Fruit fly (Drosophila melanogaster) whole organism, wandering third instar larva: ENCODE measurements around the gene arx.

Source experiments
- Abd-B ChIP-seq: fragments of >200 bp; optimal IDR thresholded peaks from 2 replicates; lab custom pipeline; 2017; ENCODE audit warnings: missing biosample characterization, missing genetic modification characterization
- CG32264 ChIP-seq: fragments of 200-800 bp; sonication (Bioruptor generic); optimal IDR thresholded peaks from 2 replicates; lab custom pipeline; 2016; ENCODE audit warnings: missing biosample characterization, missing genetic modification characterization
- CG9705 ChIP-seq: fragments of 200-800 bp; sonication (Bioruptor generic); optimal IDR thresholded peaks from 2 replicates; lab custom pipeline; 2018; ENCODE audit warnings: missing biosample characterization, mild to moderate bottlenecking, missing genetic modification characterization
- CrebA ChIP-seq: fragments of 200-800 bp; sonication (Bioruptor generic); optimal IDR thresholded peaks from 2 replicates; lab custom pipeline; 2016; ENCODE audit warnings: missing biosample characterization, mild to moderate bottlenecking, missing genetic modification characterization, borderline replicate concordance
- Dfd ChIP-seq: fragments of >200 bp; optimal IDR thresholded peaks from 2 replicates; lab custom pipeline; 2017; ENCODE audit warnings: missing biosample characterization, missing genetic modification characterization
- Dif ChIP-seq: fragments of 200-275, 200-300 bp; sonication (Bioruptor generic); optimal IDR thresholded peaks from 2 replicates; lab custom pipeline; 2018; ENCODE audit warnings: missing biosample characterization, missing genetic modification characterization; ENCODE audit not compliant: partially characterized antibody
- GATAd ChIP-seq: sonication (Bioruptor generic); optimal IDR thresholded peaks from 2 replicates; lab custom pipeline; 2016; ENCODE audit warnings: missing biosample characterization, missing genetic modification characterization
- Hnf4 ChIP-seq: fragments of 200-800 bp; sonication (Bioruptor generic); optimal IDR thresholded peaks from 2 replicates; lab custom pipeline; 2016; ENCODE audit warnings: missing biosample characterization, mild to moderate bottlenecking, missing genetic modification characterization
- Hr83 ChIP-seq: fragments of 200-300 bp; sonication (Bioruptor generic); optimal IDR thresholded peaks from 2 replicates; lab custom pipeline; 2016; ENCODE audit warnings: missing biosample characterization, mild to moderate bottlenecking, missing genetic modification characterization, moderate library complexity; ENCODE audit not compliant: poor library complexity, severe bottlenecking
- Jra ChIP-seq: sonication (Bioruptor generic); optimal IDR thresholded peaks from 2 replicates; lab custom pipeline; 2016; ENCODE audit warnings: missing biosample characterization, missing genetic modification characterization
- Mio ChIP-seq: sonication (Bioruptor generic); optimal IDR thresholded peaks from 2 replicates; lab custom pipeline; 2016; ENCODE audit warnings: missing biosample characterization, missing genetic modification characterization
- Myc ChIP-seq: fragments of >200 bp; optimal IDR thresholded peaks from 2 replicates; lab custom pipeline; 2017
- N ChIP-seq: fragments of >200 bp; optimal IDR thresholded peaks from 2 replicates; lab custom pipeline; 2018; ENCODE audit warnings: missing biosample characterization, missing external identifiers, missing genetic modification characterization
- OdsH ChIP-seq: fragments of 200-800 bp; sonication (Bioruptor generic); optimal IDR thresholded peaks from 2 replicates; lab custom pipeline; 2016; ENCODE audit warnings: missing biosample characterization, mild to moderate bottlenecking, missing genetic modification characterization
- Rel ChIP-seq, 2 experiments: fragments of 200-800 bp; sonication (Bioruptor generic) in 1 of 2; optimal IDR thresholded peaks; 2 replicates in 1 of 2; 3 replicates in 1 of 2; lab custom pipeline; 2016 to 2019; ENCODE audit warnings: mild to moderate bottlenecking in 2 of 2, missing biosample characterization in 2 of 2, missing genetic modification characterization in 2 of 2, moderate library complexity in 1 of 2
- Sp1 ChIP-seq: fragments of 200-800 bp; sonication (Bioruptor generic); optimal IDR thresholded peaks from 3 replicates; lab custom pipeline; 2019; ENCODE audit warnings: missing biosample characterization, mild to moderate bottlenecking, missing genetic modification characterization, moderate library complexity
- Vsx2 ChIP-seq: fragments of 200-300, 225-300 bp; sonication (Bioruptor generic); optimal IDR thresholded peaks from 2 replicates; lab custom pipeline; 2018; ENCODE audit warnings: missing biosample characterization, missing genetic modification characterization; ENCODE audit not compliant: partially characterized antibody
- br ChIP-seq: fragments of 200-800 bp; sonication (Bioruptor generic); optimal IDR thresholded peaks from 2 replicates; lab custom pipeline; 2016; ENCODE audit warnings: missing biosample characterization, missing genetic modification characterization
- brk ChIP-seq: fragments of 200-800 bp; sonication (Bioruptor generic); optimal IDR thresholded peaks from 2 replicates; lab custom pipeline; 2016; ENCODE audit warnings: missing biosample characterization, mild to moderate bottlenecking, missing genetic modification characterization
- dl ChIP-seq, 2 experiments: fragments of 175-275, 200-275 bp in 1 of 2; fragments of 200-275 bp in 1 of 2; sonication (Bioruptor generic); optimal IDR thresholded peaks; lab custom pipeline; 2018; ENCODE audit warnings: mild to moderate bottlenecking in 2 of 2, missing biosample characterization in 2 of 2, missing genetic modification characterization in 2 of 2, moderate library complexity in 2 of 2; ENCODE audit not compliant: partially characterized antibody in 2 of 2, insufficient read depth in 1 of 2
- dsf ChIP-seq: sonication (Bioruptor generic); optimal IDR thresholded peaks from 2 replicates; lab custom pipeline; 2016; ENCODE audit warnings: missing biosample characterization, missing genetic modification characterization, borderline replicate concordance
- ey ChIP-seq: fragments of 200-800 bp; sonication (Bioruptor generic); optimal IDR thresholded peaks from 2 replicates; lab custom pipeline; 2016; ENCODE audit warnings: missing biosample characterization, missing genetic modification characterization
- foxo ChIP-seq, 2 experiments: fragments of 200-800 bp; sonication (Bioruptor generic); optimal IDR thresholded peaks; 2 replicates in 1 of 2; 3 replicates in 1 of 2; lab custom pipeline; 2016 to 2017; ENCODE audit warnings: missing biosample characterization in 2 of 2, missing genetic modification characterization in 2 of 2
- fru ChIP-seq: fragments of 200-800 bp; sonication (Bioruptor generic); optimal IDR thresholded peaks from 3 replicates; lab custom pipeline; 2016; ENCODE audit warnings: missing biosample characterization, mild to moderate bottlenecking, missing genetic modification characterization
- h ChIP-seq: fragments of 200-800 bp; sonication (Bioruptor generic); optimal IDR thresholded peaks from 3 replicates; lab custom pipeline; 2016; ENCODE audit warnings: missing biosample characterization, mild to moderate bottlenecking, missing genetic modification characterization
- jim ChIP-seq: fragments of 175-275, 200-325 bp; sonication (Bioruptor generic); optimal IDR thresholded peaks from 2 replicates; lab custom pipeline; 2016; ENCODE audit warnings: missing biosample characterization, mild to moderate bottlenecking, missing genetic modification characterization
- lola ChIP-seq: fragments of >200 bp; optimal IDR thresholded peaks from 2 replicates; lab custom pipeline; 2017; ENCODE audit warnings: missing biosample characterization, missing genetic modification characterization
- pan ChIP-seq: fragments of >200 bp; optimal IDR thresholded peaks from 2 replicates; lab custom pipeline; 2017
- psq ChIP-seq: fragments of 200-800 bp; sonication (Bioruptor generic); optimal IDR thresholded peaks from 3 replicates; lab custom pipeline; 2017; ENCODE audit warnings: missing biosample characterization, mild to moderate bottlenecking, missing genetic modification characterization, moderate library complexity
- rgr ChIP-seq: fragments of 200-800 bp; sonication (Bioruptor generic); optimal IDR thresholded peaks from 3 replicates; lab custom pipeline; 2016; ENCODE audit warnings: missing biosample characterization, mild to moderate bottlenecking, missing genetic modification characterization
- sage ChIP-seq: fragments of 200-800 bp; sonication (Bioruptor generic); optimal IDR thresholded peaks from 2 replicates; lab custom pipeline; 2016; ENCODE audit warnings: missing biosample characterization, mild to moderate bottlenecking, missing genetic modification characterization
- sv ChIP-seq: fragments of 200-800 bp; sonication (Bioruptor generic); optimal IDR thresholded peaks from 3 replicates; lab custom pipeline; 2016; ENCODE audit warnings: missing biosample characterization, missing genetic modification characterization
- tai ChIP-seq: sonication (Bioruptor generic); optimal IDR thresholded peaks from 2 replicates; lab custom pipeline; 2016; ENCODE audit warnings: missing biosample characterization, missing genetic modification characterization
- usp ChIP-seq: fragments of >200 bp; optimal IDR thresholded peaks from 2 replicates; lab custom pipeline; 2017; ENCODE audit warnings: missing biosample characterization, missing genetic modification characterization
- woc ChIP-seq: sonication (Bioruptor generic); optimal IDR thresholded peaks from 2 replicates; lab custom pipeline; 2016; ENCODE audit warnings: missing biosample characterization, mild to moderate bottlenecking, missing genetic modification characterization

arx gene

dm6 chr3L:18896297-18896863 is 5.0 kb downstream of the arx start:
- TF ChIP-seq Sp1 (GFP tag; lab: Kevin White, UChicago) (peak; percentile 41), sv (GFP tag; lab: Kevin White, UChicago) (no peak), br (GFP tag; lab: Kevin White, UChicago) (peak; percentile 12)

DNA sequence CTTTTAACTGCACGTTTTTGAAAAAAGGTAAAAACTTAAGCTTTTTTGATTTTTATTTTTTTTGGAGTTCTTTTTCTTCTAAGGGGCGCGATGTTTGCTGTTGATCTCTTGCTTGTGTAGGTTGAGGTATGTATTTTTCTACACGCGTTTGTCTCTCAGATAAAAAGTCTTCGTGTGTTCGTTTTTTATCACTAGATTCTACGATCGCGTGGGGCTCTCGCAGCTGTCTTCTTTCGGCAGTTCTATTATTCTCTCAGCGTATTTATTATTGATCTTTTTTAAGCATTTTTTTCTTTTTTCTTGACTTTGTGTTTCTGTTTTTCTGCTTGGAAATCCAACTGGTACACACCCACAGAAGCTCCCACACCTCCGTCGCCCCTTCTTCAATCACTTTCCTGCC is 6.3 kb downstream of the arx start:
- TF ChIP-seq OdsH (GFP tag; lab: Kevin White, UChicago) (no peak), Rel (GFP tag; optimal IDR thresholded peaks at IDR 0.05; lab: Kevin White, UChicago) (peak; percentile 13), Rel (tag; optimal IDR thresholded peaks at IDR 0.05; lab: Kevin White, UChicago) (no peak), h (GFP tag; lab: Kevin White, UChicago) (peak; percentile 15), psq (GFP tag; lab: Kevin White, UChicago) (no peak), brk (GFP tag; lab: Kevin White, UChicago) (peak; percentile 43), sage (GFP tag; lab: Kevin White, UChicago) (peak; percentile 26), CrebA (GFP tag; lab: Kevin White, UChicago) (peak; percentile 36), Sp1 (GFP tag; lab: Kevin White, UChicago) (peak; percentile 44)
- TF ChIP-seq, all 38 proteins: peak for 6

DNA sequence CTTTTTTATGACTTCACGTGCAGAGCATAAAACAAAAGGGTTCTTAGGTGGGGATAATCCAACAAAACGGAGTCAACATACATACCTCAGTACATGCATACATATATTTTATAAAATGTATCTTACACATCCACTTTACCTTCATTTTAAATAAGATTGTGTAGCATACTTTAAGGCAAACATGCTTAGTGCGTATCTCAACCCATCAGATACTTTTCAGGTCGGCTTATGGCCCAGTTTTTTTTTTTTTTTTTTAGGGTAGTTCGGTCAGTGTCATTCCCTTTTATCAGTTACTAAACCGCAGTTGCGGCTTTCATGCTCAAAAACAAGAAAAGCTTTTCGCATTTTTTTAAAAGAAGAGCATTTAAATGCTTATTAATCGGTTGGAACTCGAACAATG is 9.4 kb downstream of the arx start, which contains the start of gene NijB:
TSS of gene NijB (plus strand) at position 398 of the 400 bp plus-strand sequence.
- TF ChIP-seq Dif (peak; percentile 6), Hnf4 (no peak), woc (GFP tag; lab: Kevin White, UChicago) (no peak), Hr83 (GFP tag; lab: Kevin White, UChicago) (no peak), Sp1 (GFP tag; lab: Kevin White, UChicago) (no peak), sage (GFP tag; lab: Kevin White, UChicago) (peak; percentile 5), GATAd (no peak), dsf (GFP tag; lab: Kevin White, UChicago) (no peak), Rel (GFP tag; optimal IDR thresholded peaks at IDR 0.05; lab: Kevin White, UChicago) (no peak), Rel (tag; optimal IDR thresholded peaks at IDR 0.05; lab: Kevin White, UChicago) (peak; percentile 69), Dfd (GFP tag; lab: Kevin White, UChicago) (no peak), fru (GFP tag; lab: Kevin White, UChicago) (no peak), h (GFP tag; lab: Kevin White, UChicago) (no peak), N (GFP tag; lab: Kevin White, UChicago) (no peak), tai (GFP tag; lab: Kevin White, UChicago) (peak; percentile 27), Myc (lab: Kevin White, UChicago) (peak; percentile 69), ey (GFP tag; lab: Kevin White, UChicago) (no peak), pan (lab: Kevin White, UChicago) (no peak), foxo (GFP tag; optimal IDR thresholded peaks at IDR 0.05; lab: Kevin White, UChicago) (no peak), jim (GFP tag; lab: Kevin White, UChicago) (peak; percentile 19), dl (GFP tag; optimal IDR thresholded peaks at IDR 0.05; lab: Kevin White, UChicago; ENCODE audit: insufficient read depth in 1 of 2, partially characterized antibody in 2 of 2) (no peak), Jra (GFP tag; lab: Kevin White, UChicago) (no peak), Abd-B (GFP tag; lab: Kevin White, UChicago) (no peak), brk (GFP tag; lab: Kevin White, UChicago) (no peak)

DNA sequence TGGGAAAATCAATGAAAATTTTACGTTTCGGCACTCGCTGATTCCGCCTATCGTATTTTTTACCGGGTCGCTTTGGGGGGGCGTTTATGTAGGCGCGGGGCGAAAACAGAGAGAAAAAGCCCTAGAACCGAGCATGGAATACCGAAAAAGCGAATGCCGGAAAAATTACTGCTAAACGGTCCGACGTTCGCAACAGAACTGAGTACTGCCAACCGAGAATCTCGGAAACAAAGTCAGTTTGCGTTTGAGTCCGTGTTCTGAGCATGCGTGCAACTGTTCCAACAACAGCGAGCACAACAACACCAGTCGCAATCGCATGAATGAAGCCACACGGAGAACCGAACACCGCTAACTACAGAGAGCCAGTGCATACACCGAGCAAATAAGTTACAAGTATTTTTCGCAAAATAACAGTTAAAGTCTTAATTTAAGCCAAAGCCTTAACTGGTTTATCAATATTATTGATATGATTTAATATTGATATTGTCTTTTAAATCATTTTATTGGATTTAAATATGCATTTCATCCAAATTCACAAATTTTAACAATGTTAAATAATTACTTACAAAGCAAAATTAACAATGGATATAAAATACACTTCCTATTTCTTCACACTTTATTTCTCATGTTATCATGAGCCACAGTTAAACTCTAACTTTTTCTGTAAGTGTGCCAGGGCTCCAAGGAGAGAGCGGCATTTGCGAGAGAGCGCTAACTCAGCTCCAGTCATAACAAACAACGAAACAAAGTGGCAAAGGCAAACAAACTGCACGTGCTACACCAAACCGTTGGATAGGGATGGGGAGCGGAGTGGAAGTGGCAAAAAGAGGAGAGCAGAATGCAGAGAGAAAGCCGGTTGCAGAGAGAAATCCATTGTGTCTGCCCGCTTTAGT is 10.8 kb downstream of the arx start, which contains the start of gene CG3961:
TSS of gene CG3961 (minus strand) at position 201 of the 893 bp plus-strand sequence.
- TF ChIP-seq GATAd (no peak), pan (lab: Kevin White, UChicago) (no peak), Hr83 (GFP tag; lab: Kevin White, UChicago) (peak; percentile 34), Jra (GFP tag; lab: Kevin White, UChicago) (peak; percentile 84), Hnf4 (peak; percentile 91), br (GFP tag; lab: Kevin White, UChicago) (peak; percentile 95), CrebA (GFP tag; lab: Kevin White, UChicago) (peak; percentile 82), Sp1 (GFP tag; lab: Kevin White, UChicago) (peak; percentile 99), rgr (GFP tag; lab: Kevin White, UChicago) (peak; percentile 98), usp (no peak), Vsx2 (GFP tag; lab: Kevin White, UChicago) (no peak), CG32264 (GFP tag; lab: Kevin White, UChicago) (peak; percentile 67), dl (GFP tag; optimal IDR thresholded peaks at IDR 0.05; lab: Kevin White, UChicago; ENCODE audit: insufficient read depth in 1 of 2, partially characterized antibody in 2 of 2) (peak; percentile 89 to 90), sage (GFP tag; lab: Kevin White, UChicago) (peak; percentile 89), Mio (GFP tag; lab: Kevin White, UChicago) (peak; percentile 61), Abd-B (GFP tag; lab: Kevin White, UChicago) (no peak), lola (GFP tag; lab: Kevin White, UChicago) (no peak), tai (GFP tag; lab: Kevin White, UChicago) (peak; percentile 89), foxo (GFP tag; optimal IDR thresholded peaks at IDR 0.05; lab: Kevin White, UChicago) (peak in 1 of 2 experiments; percentile 99), ey (GFP tag; lab: Kevin White, UChicago) (peak; percentile 95), Dfd (GFP tag; lab: Kevin White, UChicago) (peak; percentile 97), Dif (peak; percentile 93), N (GFP tag; lab: Kevin White, UChicago) (no peak), OdsH (GFP tag; lab: Kevin White, UChicago) (peak; percentile 99), psq (GFP tag; lab: Kevin White, UChicago) (peak; percentile 98), h (GFP tag; lab: Kevin White, UChicago) (peak; percentile 97), dsf (GFP tag; lab: Kevin White, UChicago) (peak; percentile 88), CG9705 (GFP tag; lab: Kevin White, UChicago) (peak; percentile 90), brk (GFP tag; lab: Kevin White, UChicago) (peak; percentile 96)
